Worm (Caenorhabditis elegans) whole organism, mixed stage, embryonic: ENCODE results near the gene K08F4.5.

Experiments used
- blmp-1 ChIP-seq: fragments of 150-350 bp; optimal IDR thresholded peaks from 2 replicates; lab custom pipeline; 2014; ENCODE audit warnings: missing biosample characterization, missing genetic modification characterization
- ces-1 ChIP-seq: fragments of 150-350 bp; optimal IDR thresholded peaks from 2 replicates; lab custom pipeline; 2014; ENCODE audit warnings: missing biosample characterization, missing genetic modification reagents, missing genetic modification characterization
- elt-1 ChIP-seq: sonication (generic microtip); optimal IDR thresholded peaks from 2 replicates; lab custom pipeline; 2017; ENCODE audit warnings: missing genetic modification characterization, mild to moderate bottlenecking, missing compliant biosample characterization, antibody characterized with exemption, moderate library complexity, borderline replicate concordance; ENCODE audit not compliant: insufficient read depth
- elt-3 ChIP-seq: fragments of 150-350 bp; optimal IDR thresholded peaks from 2 replicates; lab custom pipeline; 2014; ENCODE audit warnings: missing biosample characterization, missing genetic modification characterization
- nhr-12 ChIP-seq: fragments of 150-350 bp; optimal IDR thresholded peaks from 2 replicates; lab custom pipeline; 2014; ENCODE audit warnings: missing biosample characterization, missing genetic modification characterization
- nhr-237 ChIP-seq: fragments of 150-350 bp; optimal IDR thresholded peaks from 2 replicates; lab custom pipeline; 2014; ENCODE audit warnings: missing biosample characterization, missing genetic modification characterization
- pha-4 ChIP-seq: fragments of 150-350 bp; optimal IDR thresholded peaks from 2 replicates; lab custom pipeline; 2018; ENCODE audit warnings: missing biosample characterization, missing genetic modification reagents, missing genetic modification characterization
- sem-2 ChIP-seq: fragments of 200-800 bp; sonication (Bioruptor generic); optimal IDR thresholded peaks from 2 replicates; lab custom pipeline; 2018; ENCODE audit warnings: mild to moderate bottlenecking, missing genetic modification characterization, missing compliant biosample characterization
- snpc-4 ChIP-seq: fragments of 150-350 bp; optimal IDR thresholded peaks from 2 replicates; lab custom pipeline; 2014; ENCODE audit warnings: missing biosample characterization, missing genetic modification characterization
- unc-39 ChIP-seq: fragments of 150-350 bp; optimal IDR thresholded peaks from 2 replicates; lab custom pipeline; 2014; ENCODE audit warnings: missing biosample characterization, missing genetic modification characterization
- unc-62 ChIP-seq: fragments of 150-350 bp; optimal IDR thresholded peaks from 2 replicates; lab custom pipeline; 2014; ENCODE audit warnings: missing biosample characterization, missing genetic modification reagents, missing genetic modification characterization
- ztf-11 ChIP-seq: fragments of 150-350 bp; optimal IDR thresholded peaks from 2 replicates; lab custom pipeline; 2014; ENCODE audit warnings: missing biosample characterization, missing genetic modification characterization

DNA sequence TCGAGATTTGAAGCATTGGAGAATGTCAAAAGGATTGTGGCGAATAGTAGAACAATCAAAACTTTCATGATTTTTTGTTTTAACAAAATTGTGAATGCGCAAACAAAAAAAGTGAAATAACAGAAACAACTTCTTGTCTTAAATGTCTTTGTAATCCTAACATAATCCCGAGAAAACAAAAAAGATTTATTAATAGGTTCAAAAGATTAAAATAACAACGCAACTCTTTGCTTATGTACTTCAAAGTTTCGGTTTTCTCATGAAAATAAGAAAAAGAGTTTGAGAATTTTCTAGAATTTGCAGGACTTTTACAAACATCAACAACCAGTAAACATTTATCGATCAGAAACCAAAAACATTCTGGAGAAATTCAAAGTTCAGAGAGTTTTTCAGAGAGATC, 45.9 kb downstream of the K08F4.5 start, which contains the start of gene ttr-39:
- TF ChIP-seq snpc-4 (tag; lab: Kevin White, UChicago) (no peak), sem-2 (GFP tag; lab: Kevin White, UChicago) (no peak), nhr-12 (tag; lab: Kevin White, UChicago) (no peak), nhr-237 (no peak), pha-4 (tag; lab: Kevin White, UChicago) (no peak), elt-3 (no peak), blmp-1 (tag; lab: Kevin White, UChicago) (peak; percentile 90), ztf-11 (tag; lab: Kevin White, UChicago) (no peak), ces-1 (GFP tag; lab: Kevin White, UChicago) (no peak), unc-39 (no peak), unc-62 (GFP tag; lab: Kevin White, UChicago) (no peak), elt-1 (tag; lab: Kevin White, UChicago) (no peak)
